Worm (Caenorhabditis elegans): ENCODE results near the gene Y43C5A.4.
"Not testable (repeated sequence)": the region's sequence is repeated elsewhere in the genome, so short reads cannot be mapped to it uniquely, and the experiment has no call there.

DNA sequence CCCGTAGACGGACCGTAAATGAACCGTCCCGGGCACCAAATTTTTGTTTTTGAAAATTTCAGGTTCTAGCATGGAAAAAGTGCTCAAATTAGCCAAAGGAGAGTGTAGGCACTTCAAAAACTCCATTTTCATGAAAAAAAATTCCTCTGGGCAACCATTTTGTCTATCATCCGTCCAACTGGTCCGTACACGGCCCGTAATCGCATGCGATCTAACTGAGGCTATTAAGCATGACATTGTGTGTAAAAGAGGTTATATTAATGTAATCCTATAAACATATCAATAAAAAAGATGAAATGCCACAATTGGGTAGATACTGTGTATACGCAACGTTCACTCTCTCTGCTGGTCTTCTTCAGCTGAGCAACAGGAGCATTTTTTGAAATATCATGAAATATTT is 44.8 kb downstream of the Y43C5A.4 start, which contains the start of gene R09E10.1:
- not testable (repeated sequence) for TF ChIP-seq pbrm-1 (GFP tag; IDR thresholded peaks at IDR 0.05); unc-62 (GFP tag; optimal IDR thresholded peaks at IDR 0.05); lir-1 (GFP tag; conservative IDR thresholded peaks at IDR 0.05); sea-2 (GFP tag; IDR thresholded peaks at IDR 0.05); mxl-1 (tag; optimal IDR thresholded peaks at IDR 0.05); T07F8.4 (tag; optimal IDR thresholded peaks at IDR 0.05); attf-6 (GFP tag; IDR thresholded peaks at IDR 0.05); Y95B8A.8 (GFP tag; IDR thresholded peaks at IDR 0.05); ztf-22 (GFP tag; optimal IDR thresholded peaks at IDR 0.05); ekl-4 (GFP tag; IDR thresholded peaks at IDR 0.05); Y53F4B.3 (GFP tag; IDR thresholded peaks at IDR 0.05); mes-4 (tag; optimal IDR thresholded peaks at IDR 0.05); nfya-2 (GFP tag; IDR thresholded peaks at IDR 0.05); let-607 (tag; optimal IDR thresholded peaks at IDR 0.05)
